Worm (Caenorhabditis elegans): Measurements from ENCODE around the gene col-118.

- no peak for TF ChIP-seq lin-11 (tag; optimal IDR thresholded peaks at IDR 0.05)
- TF ChIP-seq ceh-24 (tag; optimal IDR thresholded peaks at IDR 0.05) = no peak
- TF ChIP-seq zip-5 (tag; optimal IDR thresholded peaks at IDR 0.05) = no peak
- TF ChIP-seq hlh-6 (tag; optimal IDR thresholded peaks at IDR 0.05) = no peak
- TF ChIP-seq ceh-19 (GFP tag; optimal IDR thresholded peaks at IDR 0.05) = no peak
- no peak for TF ChIP-seq K02D7.2 (tag; optimal IDR thresholded peaks at IDR 0.05)
These were observed 49.8 kb upstream of the col-118 start, which contains the start of gene clec-182 for ce11 chrIV:8798255-8798654.
